Fruit fly (Drosophila melanogaster) whole organism, embryonic: Measurements from ENCODE around the gene baf.

Experiments used
- Ada2b ChIP-seq: fragments of 200-800 bp; sonication (Bioruptor generic); IDR thresholded peaks from 2 replicates; pipeline ENCODE4 v1.3.6; 2022; ENCODE audit warnings: missing biosample characterization, missing genetic modification characterization
- Awh ChIP-seq: fragments of 200-800 bp; sonication (Bioruptor generic); IDR thresholded peaks from 2 replicates; pipeline ENCODE4, ENCODE4 v1.3.6; 2022; ENCODE audit warnings: missing biosample characterization, missing genetic modification characterization
- Bgb ChIP-seq: fragments of 200-800 bp; sonication (Bioruptor generic); IDR thresholded peaks from 2 replicates; pipeline ENCODE4 v1.3.6; 2022; ENCODE audit warnings: missing biosample characterization, missing genetic modification characterization; ENCODE audit not compliant: partially characterized antibody
- CG10543 ChIP-seq: fragments of 200-800 bp; sonication (Bioruptor generic); optimal IDR thresholded peaks from 3 replicates; lab custom pipeline; 2017; ENCODE audit warnings: missing biosample characterization, mild to moderate bottlenecking, missing genetic modification characterization, moderate library complexity
- CG11695 ChIP-seq: fragments of 200-800 bp; sonication (Bioruptor generic); IDR thresholded peaks from 3 replicates; pipeline ENCODE4 v1.3.6; 2022; ENCODE audit warnings: missing biosample characterization, missing genetic modification characterization
- CG12769 ChIP-seq: fragments of 200-800 bp; sonication (Bioruptor generic); optimal IDR thresholded peaks from 2 replicates; lab custom pipeline; 2019; ENCODE audit warnings: missing biosample characterization, mild to moderate bottlenecking, missing genetic modification characterization, moderate library complexity
- CG12942 ChIP-seq: fragments of 200-800 bp; sonication (Bioruptor generic); optimal IDR thresholded peaks from 3 replicates; lab custom pipeline; 2016; ENCODE audit warnings: missing biosample characterization, missing genetic modification characterization
- CG13624 ChIP-seq: fragments of 200-800 bp; sonication (Bioruptor generic); optimal IDR thresholded peaks from 2 replicates; lab custom pipeline; 2016; ENCODE audit warnings: missing biosample characterization, missing genetic modification characterization
- CG15269 ChIP-seq: fragments of 200-800 bp; sonication (Bioruptor generic); optimal IDR thresholded peaks from 2 replicates; lab custom pipeline; 2018; ENCODE audit warnings: missing biosample characterization, mild to moderate bottlenecking, missing genetic modification characterization, moderate library complexity
- CG15514 ChIP-seq: fragments of 200-800 bp; sonication (Bioruptor generic); optimal IDR thresholded peaks from 3 replicates; lab custom pipeline; 2017; ENCODE audit warnings: missing biosample characterization, missing genetic modification characterization, mild to moderate bottlenecking, moderate library complexity, missing genetic modification reagents
- CG1602 ChIP-seq: fragments of 200-800 bp; sonication (Bioruptor generic); optimal IDR thresholded peaks from 3 replicates; lab custom pipeline; 2016; ENCODE audit warnings: missing biosample characterization, missing genetic modification characterization
- CG17328 ChIP-seq: fragments of 200-800 bp; sonication (Bioruptor generic); IDR thresholded peaks from 2 replicates; pipeline ENCODE4 v1.3.6; 2022; ENCODE audit warnings: missing biosample characterization, missing genetic modification characterization
- CG2129 ChIP-seq: fragments of 200-800 bp; sonication (Bioruptor generic); IDR thresholded peaks from 2 replicates; pipeline ENCODE4 v1.3.6; 2022; ENCODE audit warnings: missing biosample characterization, missing genetic modification characterization; ENCODE audit not compliant: partially characterized antibody
- CG30431 ChIP-seq: fragments of 200-800 bp; sonication (Bioruptor generic); optimal IDR thresholded peaks from 2 replicates; lab custom pipeline; 2017; ENCODE audit warnings: missing biosample characterization, missing genetic modification characterization
- CG3281 ChIP-seq: fragments of 200-800 bp; sonication (Bioruptor generic); optimal IDR thresholded peaks from 3 replicates; lab custom pipeline; 2017; ENCODE audit warnings: missing biosample characterization, mild to moderate bottlenecking, missing genetic modification characterization
- CG34224 ChIP-seq: fragments of 200-800 bp; sonication (Bioruptor generic); IDR thresholded peaks from 3 replicates; pipeline ENCODE4 v1.3.6; 2022; ENCODE audit warnings: missing biosample characterization, missing genetic modification characterization; ENCODE audit not compliant: partially characterized antibody
- CG34376 ChIP-seq: fragments of 200-800 bp; sonication (Bioruptor generic); optimal IDR thresholded peaks from 2 replicates; lab custom pipeline; 2018; ENCODE audit warnings: missing biosample characterization, mild to moderate bottlenecking, missing genetic modification characterization
- CG4360 ChIP-seq: fragments of 200-800 bp; sonication (Bioruptor generic); IDR thresholded peaks from 2 replicates; pipeline ENCODE4 v1.3.6; 2022; ENCODE audit warnings: missing biosample characterization, missing genetic modification characterization
- CG43689 ChIP-seq: fragments of 200-800 bp; sonication (Bioruptor generic); IDR thresholded peaks from 2 replicates; pipeline ENCODE4 v1.3.6; 2022; ENCODE audit warnings: missing biosample characterization, missing genetic modification characterization
- CG6791 ChIP-seq: fragments of 200-800 bp; sonication (Bioruptor generic); IDR thresholded peaks from 3 replicates; pipeline ENCODE4 v1.3.6; 2022; ENCODE audit warnings: missing biosample characterization, missing genetic modification characterization; ENCODE audit not compliant: partially characterized antibody
- CG8359 ChIP-seq: fragments of 200-800 bp; sonication (Bioruptor generic); optimal IDR thresholded peaks from 2 replicates; lab custom pipeline; 2017; ENCODE audit warnings: missing biosample characterization, mild to moderate bottlenecking, missing genetic modification characterization, borderline replicate concordance
- CrebB ChIP-seq: fragments of 200-800 bp; sonication (Bioruptor generic); optimal IDR thresholded peaks from 3 replicates; lab custom pipeline; 2018; ENCODE audit warnings: missing biosample characterization, mild to moderate bottlenecking, missing genetic modification characterization
- Dll ChIP-seq: fragments of 200-800 bp; sonication (Bioruptor generic); IDR thresholded peaks from 4 replicates; pipeline ENCODE4 v1.3.6; 2022; ENCODE audit warnings: missing biosample characterization, missing genetic modification characterization; ENCODE audit not compliant: partially characterized antibody
- HLH3B ChIP-seq: fragments of 200-800 bp; sonication (Bioruptor generic); IDR thresholded peaks from 2 replicates; pipeline ENCODE4 v1.3.6; 2022; ENCODE audit warnings: missing biosample characterization, missing genetic modification characterization
- HLH54F ChIP-seq: fragments of 200-800 bp; sonication (Bioruptor generic); optimal IDR thresholded peaks from 3 replicates; lab custom pipeline; 2016; ENCODE audit warnings: missing biosample characterization, missing genetic modification characterization
- Jarid2 ChIP-seq: fragments of 200-800 bp; sonication (Bioruptor generic); optimal IDR thresholded peaks from 3 replicates; lab custom pipeline; 2017; ENCODE audit warnings: mild to moderate bottlenecking, missing biosample characterization, missing genetic modification reagents, missing genetic modification characterization
- Kr ChIP-seq: fragments of 200-800 bp; sonication (Bioruptor generic); optimal IDR thresholded peaks from 2 replicates; lab custom pipeline; 2017; ENCODE audit warnings: missing biosample characterization, mild to moderate bottlenecking, missing genetic modification characterization
- Lpt ChIP-seq: fragments of >200 bp; optimal IDR thresholded peaks from 2 replicates; lab custom pipeline; 2018; ENCODE audit warnings: missing biosample characterization, missing genetic modification characterization
- Ptx1 ChIP-seq: fragments of 200-800 bp; sonication (Bioruptor generic); IDR thresholded peaks from 2 replicates; pipeline ENCODE4 v1.3.6; 2022; ENCODE audit warnings: missing biosample characterization, missing genetic modification characterization
- Rx ChIP-seq: fragments of 200-800 bp; sonication (Bioruptor generic); IDR thresholded peaks from 2 replicates; pipeline ENCODE4 v1.3.6; 2022; ENCODE audit warnings: missing biosample characterization, missing genetic modification characterization
- Ssrp ChIP-seq: fragments of 200-800 bp; sonication (Bioruptor generic); optimal IDR thresholded peaks from 2 replicates; lab custom pipeline; 2018; ENCODE audit warnings: missing biosample characterization, mild to moderate bottlenecking, missing genetic modification characterization, moderate library complexity
- amos ChIP-seq: fragments of 200-800 bp; sonication (Bioruptor generic); IDR thresholded peaks from 2 replicates; pipeline ENCODE4 v1.3.6; 2022; ENCODE audit warnings: missing biosample characterization, missing genetic modification characterization; ENCODE audit not compliant: partially characterized antibody
- az2 ChIP-seq: fragments of 200-800 bp; sonication (Bioruptor generic); optimal IDR thresholded peaks from 3 replicates; lab custom pipeline; 2016; ENCODE audit warnings: missing biosample characterization, missing genetic modification characterization
- bab2 ChIP-seq: fragments of 200-800 bp; sonication (Bioruptor generic); optimal IDR thresholded peaks from 2 replicates; lab custom pipeline; 2016; ENCODE audit warnings: missing biosample characterization, missing genetic modification characterization
- bsh ChIP-seq, 2 experiments: fragments of 200-800 bp; sonication (Bioruptor generic); optimal IDR thresholded peaks; 2 replicates each; lab custom pipeline; 2017 to 2018; ENCODE audit warnings: mild to moderate bottlenecking in 2 of 2, missing biosample characterization in 2 of 2, missing genetic modification characterization in 2 of 2, moderate library complexity in 1 of 2
- ci ChIP-seq: fragments of 200-800 bp; sonication (Bioruptor generic); IDR thresholded peaks from 3 replicates; pipeline ENCODE4 v1.3.6; 2022; ENCODE audit warnings: missing biosample characterization, missing genetic modification characterization
- da ChIP-seq: fragments of 200-800 bp; sonication (Bioruptor generic); optimal IDR thresholded peaks from 2 replicates; lab custom pipeline; 2016; ENCODE audit warnings: missing biosample characterization, missing genetic modification characterization
- ewg ChIP-seq: fragments of 200-800 bp; sonication (Bioruptor generic); optimal IDR thresholded peaks from 3 replicates; lab custom pipeline; 2017; ENCODE audit warnings: mild to moderate bottlenecking, missing biosample characterization, missing genetic modification reagents, missing genetic modification characterization
- gfzf ChIP-seq: fragments of 200-800 bp; sonication (Bioruptor generic); optimal IDR thresholded peaks from 2 replicates; lab custom pipeline; 2016; ENCODE audit warnings: missing biosample characterization, mild to moderate bottlenecking, missing genetic modification characterization, moderate library complexity
- grau ChIP-seq: fragments of 200-800 bp; optimal IDR thresholded peaks from 3 replicates; lab custom pipeline; 2019; ENCODE audit warnings: missing biosample characterization, mild to moderate bottlenecking, missing genetic modification characterization, moderate library complexity
- h ChIP-seq: fragments of >200 bp; optimal IDR thresholded peaks from 2 replicates; lab custom pipeline; 2017
- nerfin-2 ChIP-seq: fragments of 200-800 bp; sonication (Bioruptor generic); IDR thresholded peaks from 2 replicates; pipeline ENCODE4 v1.3.6; 2022; ENCODE audit warnings: missing biosample characterization, missing genetic modification characterization; ENCODE audit not compliant: partially characterized antibody
- pb ChIP-seq: fragments of 200-800 bp; sonication (Bioruptor generic); optimal IDR thresholded peaks from 3 replicates; lab custom pipeline; 2016; ENCODE audit warnings: missing biosample characterization, missing genetic modification characterization
- pita ChIP-seq: fragments of 200-800 bp; sonication (Bioruptor generic); optimal IDR thresholded peaks from 2 replicates; lab custom pipeline; 2017; ENCODE audit warnings: missing biosample characterization, mild to moderate bottlenecking, missing genetic modification characterization
- pnt ChIP-seq: fragments of 200-800 bp; sonication (Bioruptor generic); optimal IDR thresholded peaks from 3 replicates; lab custom pipeline; 2016; ENCODE audit warnings: missing biosample characterization, missing genetic modification characterization
- run ChIP-seq: fragments of 200-800 bp; sonication (Bioruptor generic); optimal IDR thresholded peaks from 3 replicates; lab custom pipeline; 2018; ENCODE audit warnings: missing biosample characterization, mild to moderate bottlenecking, missing genetic modification characterization
- schlank ChIP-seq: fragments of 200-800 bp; sonication (Bioruptor generic); optimal IDR thresholded peaks from 2 replicates; lab custom pipeline; 2018; ENCODE audit warnings: missing biosample characterization, mild to moderate bottlenecking, missing genetic modification characterization
- shn ChIP-seq: fragments of 200-800 bp; sonication (Bioruptor generic); optimal IDR thresholded peaks from 3 replicates; lab custom pipeline; 2016; ENCODE audit warnings: missing biosample characterization, missing genetic modification characterization
- stwl ChIP-seq: fragments of 200-800 bp; sonication (Bioruptor generic); optimal IDR thresholded peaks from 3 replicates; lab custom pipeline; 2018; ENCODE audit warnings: missing biosample characterization, mild to moderate bottlenecking, missing genetic modification characterization, moderate library complexity
- sug ChIP-seq: fragments of 200-800 bp; optimal IDR thresholded peaks from 2 replicates; lab custom pipeline; 2019; ENCODE audit warnings: missing biosample characterization, mild to moderate bottlenecking, missing genetic modification characterization, moderate library complexity
- zf30C ChIP-seq: fragments of 200-800 bp; sonication (Bioruptor generic); optimal IDR thresholded peaks from 3 replicates; lab custom pipeline; 2018; ENCODE audit warnings: missing biosample characterization, mild to moderate bottlenecking, missing genetic modification characterization
- zfh1 ChIP-seq: fragments of 200-800 bp; sonication (Bioruptor generic); IDR thresholded peaks from 3 replicates; pipeline ENCODE4 v1.3.6; 2022; ENCODE audit warnings: missing biosample characterization, missing genetic modification characterization

baf gene

dm6 chr2L:8012551-8012950 is 16.7 kb upstream of the baf start (continued):
- TF ChIP-seq h (lab: Kevin White, UChicago) (no peak), CG10543 (GFP tag; lab: Kevin White, UChicago) (peak; percentile 40), zf30C (GFP tag; lab: Kevin White, UChicago) (no peak), CG17328 (no peak), schlank (tag; lab: Kevin White, UChicago) (no peak), bab2 (GFP tag; lab: Kevin White, UChicago) (no peak), stwl (no peak), CG8359 (no peak), CG6791 (GFP tag; lab: Robert Waterston, UW) (no peak), Ptx1 (GFP tag; lab: Robert Waterston, UW) (no peak), CG13624 (GFP tag; lab: Kevin White, UChicago) (no peak), nerfin-2 (GFP tag; lab: Robert Waterston, UW) (no peak), run (tag; lab: Kevin White, UChicago) (no peak), CG15269 (tag; lab: Kevin White, UChicago) (peak; percentile 30), Lpt (GFP tag; lab: Kevin White, UChicago) (no peak), zfh1 (GFP tag; lab: Robert Waterston, UW) (no peak), CG11695 (GFP tag; lab: Robert Waterston, UW) (no peak), CG4360 (GFP tag; lab: Robert Waterston, UW) (no peak), CG34224 (GFP tag; lab: Robert Waterston, UW) (no peak), ewg (GFP tag; lab: Kevin White, UChicago) (no peak), Ssrp (no peak), pb (GFP tag; lab: Kevin White, UChicago) (no peak), CG30431 (GFP tag; lab: Kevin White, UChicago) (no peak), CG34376 (GFP tag; lab: Kevin White, UChicago) (peak; percentile 12), Kr (GFP tag; lab: Kevin White, UChicago) (no peak), gfzf (no peak), sug (tag; lab: Kevin White, UChicago) (no peak), CG1602 (GFP tag; lab: Kevin White, UChicago) (no peak), Rx (GFP tag; lab: Robert Waterston, UW) (no peak), CG2129 (no peak), bsh (GFP tag; optimal IDR thresholded peaks at IDR 0.05; lab: Kevin White, UChicago) (no peak), ci (GFP tag; lab: Robert Waterston, UW) (peak; percentile 38; the same call in 1 of the 3 replicates), Bgb (GFP tag; lab: Robert Waterston, UW) (no peak), HLH3B (GFP tag; lab: Robert Waterston, UW) (no peak), CrebB (tag; lab: Kevin White, UChicago) (no peak), Ada2b (no peak), CG12769 (peak; percentile 1), Awh (GFP tag; lab: Robert Waterston, UW) (no peak), amos (GFP tag; lab: Robert Waterston, UW) (no peak), CG12942 (no peak), pnt (GFP tag; lab: Kevin White, UChicago) (no peak), az2 (GFP tag; lab: Kevin White, UChicago) (no peak), Dll (no peak), Jarid2 (GFP tag; lab: Kevin White, UChicago) (peak; percentile 59), pita (GFP tag; lab: Kevin White, UChicago) (no peak), grau (tag; lab: Kevin White, UChicago) (no peak), CG15514 (GFP tag; lab: Kevin White, UChicago) (peak; percentile 9), CG3281 (GFP tag; lab: Kevin White, UChicago) (no peak), shn (GFP tag; lab: Kevin White, UChicago) (no peak), CG43689 (no peak), HLH54F (no peak), da (no peak)
